Fruit fly (Drosophila melanogaster): Measurements from ENCODE around the gene hng3.

The hng3 gene

DNA sequence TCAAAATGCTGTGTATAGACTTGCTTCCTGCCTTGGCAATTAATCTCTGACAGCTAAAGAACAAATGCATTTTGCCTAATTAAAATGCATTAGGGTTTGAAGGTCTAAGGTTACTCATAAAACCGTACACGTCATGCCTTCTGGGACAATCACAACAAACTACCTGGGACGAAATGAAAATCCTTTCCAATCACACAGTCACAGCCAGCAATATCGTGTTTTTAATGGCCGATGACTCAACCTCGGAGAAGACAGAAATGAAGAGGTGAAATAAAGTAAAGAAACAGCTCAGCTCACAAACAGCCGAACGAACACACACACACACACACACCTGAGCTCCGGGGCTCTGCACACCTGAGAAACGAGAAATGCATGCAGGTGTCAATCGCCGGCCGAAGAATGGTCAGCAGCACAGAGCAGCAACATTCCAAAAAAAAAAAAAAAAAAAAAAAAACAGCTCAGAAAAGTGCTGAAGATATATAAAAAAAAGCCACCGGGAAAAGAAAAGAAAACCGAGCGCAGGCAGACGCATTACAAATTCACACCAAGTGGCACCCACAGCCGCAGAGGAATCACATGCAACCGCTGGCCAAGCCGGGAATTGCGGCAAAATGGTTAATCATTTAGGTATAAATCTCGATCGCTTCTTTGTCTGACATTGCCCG is 22.9 kb downstream of the hng3 start (continued):
- TF ChIP-seq ken (GFP tag; IDR thresholded peaks at IDR 0.05), result no peak
- no peak for TF ChIP-seq CG33557 (GFP tag; optimal IDR thresholded peaks at IDR 0.05)
- no peak for TF ChIP-seq vvl (GFP tag; IDR thresholded peaks at IDR 0.05)
- TF ChIP-seq tio (GFP tag; optimal IDR thresholded peaks at IDR 0.05), result no peak
- no peak for TF ChIP-seq Ets97D (GFP tag; optimal IDR thresholded peaks at IDR 0.05)
- TF ChIP-seq CG1233 (GFP tag; optimal IDR thresholded peaks at IDR 0.05), result no peak
- no peak for TF ChIP-seq Fer3 (tag; optimal IDR thresholded peaks at IDR 0.05)
- no peak for TF ChIP-seq sc (optimal IDR thresholded peaks at IDR 0.05)
- no peak for TF ChIP-seq sc (GFP tag; optimal IDR thresholded peaks at IDR 0.05)
- TF ChIP-seq CG4404 (GFP tag; IDR thresholded peaks at IDR 0.05), result no peak
- TF ChIP-seq Ada2b (GFP tag; IDR thresholded peaks at IDR 0.05), result no peak
- no peak for TF ChIP-seq dan (GFP tag; IDR thresholded peaks at IDR 0.05)
- no peak for TF ChIP-seq CG9215 (GFP tag; IDR thresholded peaks at IDR 0.05)
- no peak for TF ChIP-seq CG2712 (tag; optimal IDR thresholded peaks at IDR 0.05)
- TF ChIP-seq cwo (GFP tag; optimal IDR thresholded peaks at IDR 0.05), result no peak
- peak; percentile 48; the same call in 1 of the 3 replicates for TF ChIP-seq ci (GFP tag; IDR thresholded peaks at IDR 0.05)
- no peak for TF ChIP-seq fd102C (GFP tag; optimal IDR thresholded peaks at IDR 0.05)
- TF ChIP-seq CG34422 (GFP tag; IDR thresholded peaks at IDR 0.05), result no peak
- TF ChIP-seq CG2199 (GFP tag; IDR thresholded peaks at IDR 0.05), result 0 out of 3 replicates have a peak, but pooled peaks have one; percentile 7
- no peak for TF ChIP-seq CG14667 (GFP tag; IDR thresholded peaks at IDR 0.05)
- no peak for TF ChIP-seq HHEX (GFP tag; optimal IDR thresholded peaks at IDR 0.05)
- no peak for TF ChIP-seq emc (GFP tag; optimal IDR thresholded peaks at IDR 0.05)
- TF ChIP-seq Ravus (GFP tag; IDR thresholded peaks at IDR 0.05), result no peak
- TF ChIP-seq CG11247 (GFP tag; IDR thresholded peaks at IDR 0.05), result no peak
- TF ChIP-seq dysf (GFP tag; IDR thresholded peaks at IDR 0.05), result no peak
- no peak for TF ChIP-seq sima (GFP tag; optimal IDR thresholded peaks at IDR 0.05)
- TF ChIP-seq pho (GFP tag; optimal IDR thresholded peaks at IDR 0.05), result no peak
- TF ChIP-seq CG3995 (GFP tag; optimal IDR thresholded peaks at IDR 0.05), result no peak
- TF ChIP-seq Gug (GFP tag; IDR thresholded peaks at IDR 0.05), result no peak
- TF ChIP-seq Drgx (GFP tag; IDR thresholded peaks at IDR 0.05), result no peak
- no peak for TF ChIP-seq phol (tag; optimal IDR thresholded peaks at IDR 0.05)
- TF ChIP-seq Usf (GFP tag; optimal IDR thresholded peaks at IDR 0.05), result no peak
- no peak for TF ChIP-seq Camta (GFP tag; optimal IDR thresholded peaks at IDR 0.05)
- TF ChIP-seq CG10959 (GFP tag; IDR thresholded peaks at IDR 0.05), result no peak

DNA sequence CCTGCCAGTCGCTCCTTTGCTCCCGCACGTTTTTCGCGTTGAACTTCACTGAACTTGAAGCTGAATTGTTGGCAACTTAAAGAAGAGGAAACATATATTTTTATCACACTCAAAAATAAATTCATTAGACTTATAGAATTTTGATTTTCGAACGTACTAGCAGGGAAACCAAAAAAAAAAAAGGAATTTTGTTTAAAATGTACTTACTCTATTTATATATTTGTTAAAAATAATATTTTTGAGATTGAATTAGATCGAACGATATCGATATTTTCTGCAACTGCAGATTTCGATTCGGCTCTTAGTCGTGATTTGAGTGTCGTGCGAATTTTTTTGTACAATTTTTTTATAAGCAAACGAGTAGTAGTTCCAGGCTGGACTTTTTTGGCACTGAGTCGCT is 23.8 kb downstream of the hng3 start:
- TF ChIP-seq TFAM (GFP tag; optimal IDR thresholded peaks at IDR 0.05), result no peak
- TF ChIP-seq Xbp1 (GFP tag; optimal IDR thresholded peaks at IDR 0.05), result no peak

DNA sequence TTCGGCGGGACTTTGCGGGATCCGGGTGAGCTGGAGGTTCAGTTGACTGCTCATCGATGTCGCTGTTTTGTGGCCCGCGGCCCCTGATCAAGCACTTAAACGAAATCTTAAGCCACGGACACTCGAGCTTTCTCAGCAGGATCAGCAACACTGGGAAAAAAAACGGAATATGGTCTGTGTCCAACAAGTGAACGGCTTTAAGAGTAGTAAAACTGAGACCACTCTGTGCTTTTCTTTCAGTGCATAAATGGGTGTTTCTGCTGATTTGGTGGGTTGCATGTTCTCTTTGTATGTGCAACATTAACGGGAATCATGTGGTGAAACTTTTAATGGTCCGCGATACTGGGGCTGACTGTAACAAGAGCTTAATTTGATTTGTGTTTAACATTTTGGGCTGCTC is 25.9 kb downstream of the hng3 start:
- TF ChIP-seq CG4707 (GFP tag; optimal IDR thresholded peaks at IDR 0.05) (no peak), hkb (optimal IDR thresholded peaks at IDR 0.05) (peak; percentile 8), hkb (GFP tag; IDR thresholded peaks at IDR 0.05) (no peak)

DNA sequence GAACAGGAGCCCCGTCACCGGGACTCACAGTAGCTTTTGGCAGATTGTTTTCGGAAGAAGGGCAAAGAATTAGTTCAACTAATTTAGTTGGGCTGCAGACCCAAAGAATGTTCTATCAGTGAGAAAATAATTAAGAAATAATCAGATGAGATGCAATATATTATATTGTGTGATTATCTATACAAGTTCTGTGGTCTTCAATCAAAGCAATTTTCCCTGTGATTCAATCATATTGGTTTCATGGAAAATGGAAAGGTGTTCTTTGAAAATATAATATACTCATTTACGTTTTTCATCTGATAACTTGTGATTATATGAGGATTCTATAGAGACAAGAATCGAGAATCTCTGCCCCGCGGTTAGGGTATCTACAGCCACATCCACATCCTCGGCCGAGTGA is 26.7 kb downstream of the hng3 start:
- TF ChIP-seq Bteb2 (GFP tag; optimal IDR thresholded peaks at IDR 0.05) (no peak), sens (GFP tag) (peak; percentile 49)

All from whole organism, embryonic.